Worm (Caenorhabditis elegans) whole organism, young adult: ENCODE measurements around the gene ops-1.

Experiments used
- B0019.2 ChIP-seq: fragments of 200-800 bp; sonication (Bioruptor generic); conservative IDR thresholded peaks from 2 replicates; pipeline ENCODE4 v1.3.6; 2022; ENCODE audit warnings: missing genetic modification reagents, missing genetic modification characterization, missing compliant biosample characterization
- F22D6.2 ChIP-seq: sonication (generic microtip); optimal IDR thresholded peaks from 2 replicates; lab custom pipeline; 2016; ENCODE audit warnings: mild to moderate bottlenecking, missing genetic modification characterization, missing compliant biosample characterization
- F33H1.4 ChIP-seq: fragments of 200-800 bp; sonication (Bioruptor generic); IDR thresholded peaks from 2 replicates; pipeline ENCODE4 v1.3.6; 2022; ENCODE audit warnings: missing genetic modification reagents, missing genetic modification characterization, missing compliant biosample characterization
- F39B2.1 ChIP-seq: fragments of 200-800 bp; sonication (Bioruptor generic); IDR thresholded peaks from 2 replicates; pipeline ENCODE4 v1.3.6; 2022; ENCODE audit warnings: missing genetic modification reagents, missing genetic modification characterization, missing compliant biosample characterization
- F49E8.2 ChIP-seq: sonication (generic microtip); optimal IDR thresholded peaks from 3 replicates; lab custom pipeline; 2017; ENCODE audit warnings: missing genetic modification characterization, mild to moderate bottlenecking, missing compliant biosample characterization, antibody characterized with exemption, moderate library complexity; ENCODE audit not compliant: insufficient read depth
- K11D2.4 ChIP-seq: fragments of 200-800 bp; sonication (Bioruptor generic); IDR thresholded peaks from 2 replicates; pipeline ENCODE4 v1.3.6; 2022; ENCODE audit warnings: missing genetic modification reagents, missing genetic modification characterization, missing compliant biosample characterization
- K12H6.12 ChIP-seq: fragments of 200-800 bp; sonication (Bioruptor generic); optimal IDR thresholded peaks from 2 replicates; lab custom pipeline; 2018; ENCODE audit warnings: mild to moderate bottlenecking, missing genetic modification characterization, missing compliant biosample characterization
- ama-1 ChIP-seq, 3 experiments: fragments of 150-350 bp in 1 of 3; sonication (generic microtip) in 2 of 3; optimal IDR thresholded peaks; 2 replicates each; lab custom pipeline; 2014 to 2018; ENCODE audit warnings: missing biosample characterization in 2 of 3, missing genetic modification characterization in 2 of 3, missing genetic modification reagents in 2 of 3
- attf-3 ChIP-seq: fragments of 200-800 bp; sonication (Bioruptor generic); conservative IDR thresholded peaks from 2 replicates; pipeline ENCODE4 v1.3.6; 2022; ENCODE audit warnings: missing genetic modification reagents, missing genetic modification characterization, missing compliant biosample characterization
- bed-2 ChIP-seq: fragments of 200-800 bp; sonication (Bioruptor generic); IDR thresholded peaks from 2 replicates; pipeline ENCODE4 v1.3.6; 2022; ENCODE audit warnings: missing genetic modification reagents, missing genetic modification characterization, missing compliant biosample characterization
- ccch-3 ChIP-seq: fragments of 200-800 bp; sonication (Bioruptor generic); optimal IDR thresholded peaks from 2 replicates; lab custom pipeline; 2018; ENCODE audit warnings: mild to moderate bottlenecking, missing genetic modification characterization, missing compliant biosample characterization
- ceh-27 ChIP-seq: fragments of 200-800 bp; sonication (Bioruptor generic); optimal IDR thresholded peaks from 2 replicates; lab custom pipeline; 2018; ENCODE audit warnings: mild to moderate bottlenecking, missing genetic modification characterization, moderate library complexity, missing compliant biosample characterization
- ceh-91 ChIP-seq: fragments of 200-800 bp; sonication (Bioruptor generic); IDR thresholded peaks from 2 replicates; pipeline ENCODE4 v1.3.6; 2022; ENCODE audit warnings: missing genetic modification reagents, missing genetic modification characterization, missing compliant biosample characterization
- dox-1 ChIP-seq: fragments of 200-800 bp; sonication (Bioruptor generic); IDR thresholded peaks from 2 replicates; pipeline ENCODE4 v1.3.6; 2022; ENCODE audit warnings: missing genetic modification reagents, missing genetic modification characterization, missing compliant biosample characterization
- dpff-1 ChIP-seq: sonication (generic microtip); optimal IDR thresholded peaks from 2 replicates; lab custom pipeline; 2017; ENCODE audit warnings: mild to moderate bottlenecking, missing genetic modification characterization, missing compliant biosample characterization
- ets-4 ChIP-seq: fragments of 200-800 bp; sonication (Bioruptor generic); optimal IDR thresholded peaks from 2 replicates; lab custom pipeline; 2018; ENCODE audit warnings: mild to moderate bottlenecking, missing genetic modification characterization, missing compliant biosample characterization
- fkh-3 ChIP-seq: sonication (generic microtip); optimal IDR thresholded peaks from 2 replicates; lab custom pipeline; 2016; ENCODE audit warnings: mild to moderate bottlenecking, missing genetic modification characterization, missing compliant biosample characterization
- gei-17 ChIP-seq: fragments of 200-800 bp; sonication (Bioruptor generic); optimal IDR thresholded peaks from 2 replicates; lab custom pipeline; 2018; ENCODE audit warnings: mild to moderate bottlenecking, missing genetic modification characterization, missing compliant biosample characterization
- hmg-1.2 ChIP-seq: fragments of 200-800 bp; sonication (Bioruptor generic); IDR thresholded peaks from 2 replicates; pipeline ENCODE4 v1.3.6; 2022; ENCODE audit warnings: missing genetic modification reagents, missing genetic modification characterization, missing compliant biosample characterization
- hsf-1 ChIP-seq: fragments of 200-800 bp; sonication (Bioruptor generic); IDR thresholded peaks from 2 replicates; pipeline ENCODE4 v1.3.6; 2022; ENCODE audit warnings: missing genetic modification reagents, missing genetic modification characterization, missing compliant biosample characterization
- let-526 ChIP-seq: fragments of 200-800 bp; sonication (Bioruptor generic); IDR thresholded peaks from 2 replicates; pipeline ENCODE4 v1.3.6; 2022; ENCODE audit warnings: missing genetic modification reagents, missing genetic modification characterization, missing compliant biosample characterization
- lin-35 ChIP-seq, 3 experiments: fragments of 150-350 bp in 2 of 3; sonication (generic microtip) in 1 of 3; optimal IDR thresholded peaks; 2 replicates each; lab custom pipeline; 2014 to 2018; ENCODE audit warnings: missing biosample characterization in 3 of 3, missing genetic modification characterization in 3 of 3, missing genetic modification reagents in 3 of 3
- lir-1 ChIP-seq: fragments of 200-800 bp; sonication (Bioruptor generic); conservative IDR thresholded peaks from 2 replicates; pipeline ENCODE4 v1.3.6; 2022; ENCODE audit warnings: missing genetic modification reagents, missing genetic modification characterization, missing compliant biosample characterization
- lsl-1 ChIP-seq: fragments of 200-800 bp; sonication (Bioruptor generic); optimal IDR thresholded peaks from 2 replicates; lab custom pipeline; 2018; ENCODE audit warnings: mild to moderate bottlenecking, missing genetic modification characterization, moderate library complexity, missing compliant biosample characterization
- madf-6 ChIP-seq: fragments of 200-800 bp; sonication (Bioruptor generic); IDR thresholded peaks from 2 replicates; pipeline ENCODE4 v1.3.6; 2022; ENCODE audit warnings: missing genetic modification reagents, missing genetic modification characterization, missing compliant biosample characterization
- pbrm-1 ChIP-seq: fragments of 200-800 bp; sonication (Bioruptor generic); IDR thresholded peaks from 2 replicates; pipeline ENCODE4 v1.3.6; 2022; ENCODE audit warnings: missing genetic modification reagents, missing genetic modification characterization, missing compliant biosample characterization
- rcor-1 ChIP-seq: fragments of 200-800 bp; sonication (Bioruptor generic); IDR thresholded peaks from 2 replicates; pipeline ENCODE4 v1.3.6; 2022; ENCODE audit warnings: missing genetic modification reagents, missing genetic modification characterization, missing compliant biosample characterization
- rpc-1 ChIP-seq, 2 experiments: fragments of 150-350 bp in 1 of 2; sonication (generic microtip) in 1 of 2; optimal IDR thresholded peaks; 2 replicates each; lab custom pipeline; 2014 to 2018; ENCODE audit warnings: missing biosample characterization in 1 of 2, missing genetic modification characterization in 1 of 2, missing genetic modification reagents in 1 of 2, missing genotype in 1 of 2
- snpc-1.1 ChIP-seq: sonication (generic microtip); optimal IDR thresholded peaks from 2 replicates; lab custom pipeline; 2017; ENCODE audit warnings: missing genetic modification characterization, mild to moderate bottlenecking, missing compliant biosample characterization, antibody characterized with exemption, moderate library complexity, missing genotype, missing genetic modification reagents; ENCODE audit not compliant: insufficient read depth
- snpc-4 ChIP-seq, 5 experiments: fragments of 150-350 bp in 1 of 5; sonication (generic microtip) in 4 of 5; optimal IDR thresholded peaks; 2 replicates each; lab custom pipeline; 2014 to 2018; ENCODE audit warnings: missing genetic modification characterization in 5 of 5, missing biosample characterization in 3 of 5, antibody characterized with exemption in 2 of 5, mild to moderate bottlenecking in 2 of 5, missing compliant biosample characterization in 2 of 5, missing genotype in 2 of 5, moderate library complexity in 2 of 5, missing genetic modification reagents in 1 of 5
- unc-62 ChIP-seq: fragments of 150-350 bp; optimal IDR thresholded peaks from 2 replicates; lab custom pipeline; 2014; ENCODE audit warnings: missing biosample characterization, missing genetic modification reagents, missing genetic modification characterization
- ztf-18 ChIP-seq: sonication (generic microtip); optimal IDR thresholded peaks from 2 replicates; lab custom pipeline; 2016; ENCODE audit warnings: missing genotype, mild to moderate bottlenecking, missing genetic modification characterization, missing compliant biosample characterization
- ztf-25 ChIP-seq: fragments of 200-800 bp; sonication (Bioruptor generic); IDR thresholded peaks from 2 replicates; pipeline ENCODE4 v1.3.6; 2022; ENCODE audit warnings: missing genetic modification reagents, missing genetic modification characterization, missing compliant biosample characterization
- ztf-6 ChIP-seq: fragments of 200-800 bp; sonication (Bioruptor generic); IDR thresholded peaks from 2 replicates; pipeline ENCODE4 v1.3.6; 2022; ENCODE audit warnings: missing genetic modification reagents, missing genetic modification characterization, missing compliant biosample characterization

The ops-1 gene

ce11 chrIV:6299523-6299922, 15.3 kb upstream of the ops-1 start:
- TF ChIP-seq B0019.2 (no peak), ztf-6 (GFP tag; lab: Robert Waterston, UW) (no peak), hsf-1 (GFP tag; lab: Robert Waterston, UW) (no peak), snpc-1.1 (tag; lab: Kevin White, UChicago) (no peak), F49E8.2 (tag; lab: Kevin White, UChicago) (no peak), bed-2 (GFP tag; lab: Robert Waterston, UW) (no peak), ztf-25 (no peak), ceh-91 (GFP tag; lab: Robert Waterston, UW) (no peak), K12H6.12 (tag; lab: Kevin White, UChicago) (no peak), gei-17 (GFP tag; lab: Kevin White, UChicago) (no peak), ets-4 (GFP tag; lab: Kevin White, UChicago) (no peak), madf-6 (GFP tag; lab: Robert Waterston, UW) (no peak), attf-3 (no peak), K11D2.4 (GFP tag; lab: Robert Waterston, UW) (no peak), ama-1 (optimal IDR thresholded peaks at IDR 0.05; lab: Kevin White, UChicago) (no peak), ama-1 (GFP tag; optimal IDR thresholded peaks at IDR 0.05; lab: Kevin White, UChicago) (no peak), ccch-3 (GFP tag; lab: Kevin White, UChicago) (no peak), dox-1 (no peak), F33H1.4 (GFP tag; lab: Robert Waterston, UW) (no peak), F22D6.2 (tag; lab: Kevin White, UChicago) (no peak), pbrm-1 (GFP tag; lab: Robert Waterston, UW) (no peak)
- TF ChIP-seq, all 124 proteins: peak for 0

- TF ChIP-seq ztf-25 (no peak), lsl-1 (GFP tag; lab: Kevin White, UChicago) (no peak), lin-35 (GFP tag; optimal IDR thresholded peaks at IDR 0.05; lab: Kevin White, UChicago) (no peak), rcor-1 (GFP tag; lab: Robert Waterston, UW) (no peak), ztf-18 (tag; lab: Kevin White, UChicago) (no peak), hmg-1.2 (no peak), let-526 (GFP tag; lab: Robert Waterston, UW) (no peak), ceh-27 (GFP tag; lab: Kevin White, UChicago) (no peak), unc-62 (GFP tag; lab: Kevin White, UChicago) (no peak), fkh-3 (tag; lab: Kevin White, UChicago) (no peak), dpff-1 (tag; lab: Kevin White, UChicago) (no peak), rpc-1 (optimal IDR thresholded peaks at IDR 0.05; lab: Kevin White, UChicago) (no peak), rpc-1 (tag; optimal IDR thresholded peaks at IDR 0.05; lab: Kevin White, UChicago) (no peak)
These were observed 14.1 kb upstream of the ops-1 start, which contains the start of gene srv-27 for ce11 chrIV:6298253-6298652. Gene srv-27, minus strand, starts transcription at chrIV:6298353.

- no peak for TF ChIP-seq lir-1 (GFP tag; lab: Robert Waterston, UW)
- no peak for TF ChIP-seq snpc-4 (GFP tag; optimal IDR thresholded peaks at IDR 0.05; lab: Kevin White, UChicago)
- TF ChIP-seq snpc-4 (tag; optimal IDR thresholded peaks at IDR 0.05; lab: Kevin White, UChicago): peak in 2 of 4 experiments; percentile 59 to 60
- TF ChIP-seq K11D2.4 (GFP tag; lab: Robert Waterston, UW): no peak
- peak; percentile 97 for TF ChIP-seq F39B2.1 (GFP tag; lab: Robert Waterston, UW)
These were observed 9.9 kb upstream of the ops-1 start, which contains the start of gene hil-2 for ce11 chrIV:6294081-6294480. Gene hil-2, plus strand, starts transcription at chrIV:6294240.
